Fruit fly (Drosophila melanogaster) S2 (cell line): ENCODE results near the gene CG13058.

Experiments
- CG8478 ChIP-seq: fragments of >200 bp; optimal IDR thresholded peaks from 2 replicates; lab custom pipeline; 2018
- CTCF ChIP-seq, 2 experiments: fragments of >200 bp; optimal IDR thresholded peaks; 2 replicates each; lab custom pipeline; 2018

DNA sequence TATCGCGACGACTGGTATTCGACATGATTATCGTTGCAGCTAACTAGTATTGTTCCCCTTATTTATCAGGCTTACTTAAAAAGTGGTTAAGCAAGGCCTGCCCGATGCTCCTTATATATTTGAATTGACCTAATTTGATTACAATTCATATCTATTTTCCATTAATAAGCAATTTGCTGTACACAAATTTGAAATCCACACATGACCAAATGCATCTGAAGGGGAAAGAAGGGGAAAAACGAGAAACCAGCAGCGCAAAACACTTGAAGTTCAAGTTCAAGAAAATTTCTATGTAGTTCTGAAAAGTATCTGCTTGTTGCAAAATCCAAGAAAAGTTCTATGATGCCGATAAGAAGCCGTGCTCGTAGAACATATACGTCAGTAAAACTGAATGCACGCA is 2.0 kb upstream of the CG13058 start, which contains the start of the genes CG13040 and CG13039:
- TF ChIP-seq CTCF (optimal IDR thresholded peaks at IDR 0.05; lab: Kevin White, UChicago) (no peak), CG8478 (lab: Kevin White, UChicago) (no peak)
